Worm (Caenorhabditis elegans) whole organism, L1 larva: ENCODE data around the gene nspg-4.

Experiments used
- F16B12.6 ChIP-seq: fragments of 150-350 bp; optimal IDR thresholded peaks from 2 replicates; lab custom pipeline; 2014; ENCODE audit warnings: missing biosample characterization, missing genetic modification characterization
- Y116A8C.19 ChIP-seq: sonication (generic microtip); optimal IDR thresholded peaks from 2 replicates; lab custom pipeline; 2016; ENCODE audit warnings: missing compliant biosample characterization, missing genetic modification characterization, borderline replicate concordance
- aha-1 ChIP-seq: fragments of 150-350 bp; optimal IDR thresholded peaks from 2 replicates; lab custom pipeline; 2014; ENCODE audit warnings: missing biosample characterization, missing genetic modification characterization
- alr-1 ChIP-seq: fragments of 200-800 bp; sonication (Bioruptor generic); optimal IDR thresholded peaks from 2 replicates; lab custom pipeline; 2018; ENCODE audit warnings: borderline replicate concordance, mild to moderate bottlenecking, missing genetic modification characterization, missing compliant biosample characterization
- ama-1 ChIP-seq: fragments of 150-350 bp; optimal IDR thresholded peaks from 2 replicates; lab custom pipeline; 2014
- ceh-63 ChIP-seq: fragments of 200-800 bp; sonication (Bioruptor generic); optimal IDR thresholded peaks from 2 replicates; lab custom pipeline; 2018; ENCODE audit warnings: mild to moderate bottlenecking, missing genetic modification characterization, missing compliant biosample characterization
- ceh-8 ChIP-seq: fragments of 200-800 bp; sonication (Bioruptor generic); optimal IDR thresholded peaks from 2 replicates; lab custom pipeline; 2018; ENCODE audit warnings: mild to moderate bottlenecking, missing genetic modification characterization, moderate library complexity, missing compliant biosample characterization
- ceh-82 ChIP-seq, 3 experiments: fragments of 150-350 bp in 1 of 3; sonication (generic microtip) in 2 of 3; optimal IDR thresholded peaks; 2 replicates each; lab custom pipeline; 2014 to 2017; ENCODE audit warnings: missing biosample characterization in 3 of 3, missing genetic modification characterization in 3 of 3
- ceh-88 ChIP-seq: fragments of 200-800 bp; sonication (Bioruptor generic); IDR thresholded peaks from 2 replicates; pipeline ENCODE4 v1.3.6; 2022; ENCODE audit warnings: missing genetic modification characterization, missing compliant biosample characterization
- ceh-90 ChIP-seq: sonication (generic microtip); optimal IDR thresholded peaks from 2 replicates; lab custom pipeline; 2016; ENCODE audit warnings: missing genetic modification characterization, missing compliant biosample characterization
- ces-1 ChIP-seq: fragments of 150-350 bp; optimal IDR thresholded peaks from 2 replicates; lab custom pipeline; 2014; ENCODE audit warnings: missing biosample characterization, missing genetic modification reagents, missing genetic modification characterization
- dsc-1 ChIP-seq: sonication (generic microtip); optimal IDR thresholded peaks from 2 replicates; lab custom pipeline; 2016; ENCODE audit warnings: mild to moderate bottlenecking, missing genetic modification characterization, missing compliant biosample characterization
- efl-1 ChIP-seq, 4 experiments: fragments of 150-350 bp; optimal IDR thresholded peaks in 3 of 4; peaks in 1 of 4; 1 replicate in 1 of 4; 2 replicates in 3 of 4; lab custom pipeline; 2014; ENCODE audit warnings: missing biosample characterization in 2 of 4, missing genetic modification characterization in 2 of 4, missing genetic modification reagents in 2 of 4
- efl-3 ChIP-seq: fragments of 200-800 bp; sonication (Bioruptor generic); optimal IDR thresholded peaks from 2 replicates; lab custom pipeline; 2018; ENCODE audit warnings: mild to moderate bottlenecking, missing genetic modification characterization, missing compliant biosample characterization
- egl-13 ChIP-seq: sonication (generic microtip); optimal IDR thresholded peaks from 2 replicates; lab custom pipeline; 2016; ENCODE audit warnings: missing genotype, missing genetic modification reagents, missing genetic modification characterization, missing compliant biosample characterization
- egl-27 ChIP-seq, 2 experiments: fragments of 150-350 bp in 1 of 2; sonication (generic microtip); optimal IDR thresholded peaks; 3 replicates each; lab custom pipeline; 2017 to 2018; ENCODE audit warnings: missing biosample characterization in 2 of 2, missing genetic modification characterization in 2 of 2, missing genetic modification reagents in 2 of 2
- elt-2 ChIP-seq: sonication (generic microtip); optimal IDR thresholded peaks from 2 replicates; lab custom pipeline; 2016; ENCODE audit warnings: missing genetic modification characterization, mild to moderate bottlenecking, inconsistent platforms, missing compliant biosample characterization, missing genetic modification reagents
- fkh-4 ChIP-seq: sonication (generic microtip); optimal IDR thresholded peaks from 2 replicates; lab custom pipeline; 2016; ENCODE audit warnings: missing compliant biosample characterization, missing genetic modification characterization, borderline replicate concordance
- fkh-8 ChIP-seq: sonication (generic microtip); optimal IDR thresholded peaks from 2 replicates; lab custom pipeline; 2016; ENCODE audit warnings: mild to moderate bottlenecking, missing genetic modification characterization, missing compliant biosample characterization
- grh-1 ChIP-seq: fragments of 200-800 bp; sonication (Bioruptor generic); IDR thresholded peaks from 2 replicates; pipeline ENCODE4 v1.3.6; 2022; ENCODE audit warnings: missing genetic modification reagents, missing genetic modification characterization, missing compliant biosample characterization
- hlh-17 ChIP-seq: fragments of 200-800 bp; sonication (Bioruptor generic); optimal IDR thresholded peaks from 2 replicates; lab custom pipeline; 2018; ENCODE audit warnings: missing genetic modification characterization, mild to moderate bottlenecking, missing compliant biosample characterization, moderate library complexity, borderline replicate concordance
- hlh-4 ChIP-seq: sonication (generic microtip); optimal IDR thresholded peaks from 2 replicates; lab custom pipeline; 2016; ENCODE audit warnings: mild to moderate bottlenecking, missing genetic modification characterization, missing compliant biosample characterization
- irx-1 ChIP-seq: sonication (generic microtip); optimal IDR thresholded peaks from 2 replicates; lab custom pipeline; 2016; ENCODE audit warnings: missing genetic modification characterization, missing compliant biosample characterization
- jun-1 ChIP-seq: fragments of 150-350 bp; optimal IDR thresholded peaks from 2 replicates; lab custom pipeline; 2014; ENCODE audit warnings: missing biosample characterization, missing genetic modification reagents, missing genetic modification characterization
- lin-13 ChIP-seq: fragments of 150-350 bp; optimal IDR thresholded peaks from 2 replicates; lab custom pipeline; 2014; ENCODE audit warnings: missing biosample characterization, missing genetic modification reagents, missing genetic modification characterization
- lin-14 ChIP-seq: fragments of 200-800 bp; sonication (Bioruptor generic); optimal IDR thresholded peaks from 2 replicates; lab custom pipeline; 2018; ENCODE audit warnings: mild to moderate bottlenecking, missing genetic modification characterization, moderate library complexity, missing compliant biosample characterization
- lin-15B ChIP-seq: fragments of 150-350 bp; sonication (generic microtip); optimal IDR thresholded peaks from 3 replicates; lab custom pipeline; 2014; ENCODE audit warnings: missing biosample characterization, missing genetic modification characterization
- lin-39 ChIP-seq: fragments of 150-350 bp; optimal IDR thresholded peaks from 2 replicates; lab custom pipeline; 2014; ENCODE audit warnings: missing biosample characterization, missing genetic modification reagents, missing genetic modification characterization
- lir-3 ChIP-seq: sonication (generic microtip); optimal IDR thresholded peaks from 2 replicates; lab custom pipeline; 2016; ENCODE audit warnings: mild to moderate bottlenecking, missing genetic modification characterization, moderate library complexity, missing compliant biosample characterization; ENCODE audit not compliant: poor library complexity
- lsy-2 ChIP-seq, 2 experiments: fragments of 150-350 bp; optimal IDR thresholded peaks; 2 replicates each; lab custom pipeline; 2014; ENCODE audit warnings: missing biosample characterization in 2 of 2, missing genetic modification characterization in 2 of 2
- mdl-1 ChIP-seq, 2 experiments: fragments of 150-350 bp; optimal IDR thresholded peaks; 2 replicates each; lab custom pipeline; 2014 to 2017; ENCODE audit warnings: missing biosample characterization in 2 of 2, missing genetic modification characterization in 2 of 2, inconsistent platforms in 1 of 2
- nhr-11 ChIP-seq: fragments of 150-350 bp; optimal IDR thresholded peaks from 2 replicates; lab custom pipeline; 2014; ENCODE audit warnings: missing biosample characterization, missing genetic modification characterization
- nhr-12 ChIP-seq: sonication (generic microtip); optimal IDR thresholded peaks from 2 replicates; lab custom pipeline; 2017; ENCODE audit warnings: missing biosample characterization, missing genetic modification characterization
- nhr-19 ChIP-seq: fragments of 200-800 bp; sonication (Bioruptor generic); conservative IDR thresholded peaks from 2 replicates; pipeline ENCODE4 v1.3.6; 2022; ENCODE audit warnings: missing genetic modification characterization, missing compliant biosample characterization
- nhr-20 ChIP-seq: sonication (generic microtip); optimal IDR thresholded peaks from 2 replicates; lab custom pipeline; 2016; ENCODE audit warnings: mild to moderate bottlenecking, missing genetic modification characterization, missing compliant biosample characterization
- nhr-47 ChIP-seq: sonication (generic microtip); optimal IDR thresholded peaks from 2 replicates; lab custom pipeline; 2016; ENCODE audit warnings: mild to moderate bottlenecking, missing genetic modification characterization, moderate library complexity, missing compliant biosample characterization
- nhr-71 ChIP-seq: sonication (generic microtip); optimal IDR thresholded peaks from 2 replicates; lab custom pipeline; 2016; ENCODE audit warnings: mild to moderate bottlenecking, missing genetic modification characterization, moderate library complexity, missing compliant biosample characterization
- nhr-90 ChIP-seq: sonication (generic microtip); optimal IDR thresholded peaks from 2 replicates; lab custom pipeline; 2016; ENCODE audit warnings: mild to moderate bottlenecking, missing genetic modification characterization, missing compliant biosample characterization; ENCODE audit not compliant: poor library complexity
- snpc-4 ChIP-seq: fragments of 150-350 bp; optimal IDR thresholded peaks from 2 replicates; lab custom pipeline; 2014; ENCODE audit warnings: missing biosample characterization, missing genetic modification characterization
- sox-4 ChIP-seq: sonication (generic microtip); optimal IDR thresholded peaks from 2 replicates; lab custom pipeline; 2016; ENCODE audit warnings: missing genetic modification characterization, missing compliant biosample characterization
- unc-30 ChIP-seq: sonication (generic microtip); optimal IDR thresholded peaks from 2 replicates; lab custom pipeline; 2017; ENCODE audit warnings: missing biosample characterization, missing genetic modification characterization
- unc-62 ChIP-seq: fragments of 150-350 bp; optimal IDR thresholded peaks from 2 replicates; lab custom pipeline; 2014; ENCODE audit warnings: missing biosample characterization, missing genetic modification reagents, missing genetic modification characterization
- xbp-1 ChIP-seq: sonication (generic microtip); optimal IDR thresholded peaks from 2 replicates; lab custom pipeline; 2016; ENCODE audit warnings: missing genetic modification characterization, missing compliant biosample characterization
- zag-1 ChIP-seq: fragments of 150-350 bp; optimal IDR thresholded peaks from 2 replicates; lab custom pipeline; 2014; ENCODE audit warnings: missing biosample characterization, missing genetic modification characterization

Gene nspg-4

DNA sequence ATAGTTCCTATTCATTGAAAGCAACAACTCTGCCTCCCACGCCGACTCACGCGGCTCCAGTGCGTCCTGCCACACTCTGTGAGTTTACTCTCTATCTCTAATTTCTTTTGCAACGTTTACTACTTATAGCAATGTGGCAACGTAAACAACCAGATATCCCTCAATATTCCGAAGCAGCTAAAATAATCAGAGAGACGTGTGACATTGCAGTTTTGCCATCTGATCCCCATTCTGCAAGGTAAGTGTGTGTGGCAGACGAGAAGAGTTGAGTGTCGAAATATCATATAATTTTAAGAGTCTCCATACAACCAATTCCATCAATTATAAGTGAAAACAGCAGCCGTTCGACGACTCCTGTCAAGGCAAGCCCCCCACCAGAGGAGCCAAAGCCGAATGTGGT, 10.3 kb downstream of the nspg-4 start:
- peak; percentile 83 for TF ChIP-seq fkh-8
- TF ChIP-seq jun-1 (tag; lab: Kevin White, UChicago) = no peak
- no peak for TF ChIP-seq ama-1 (lab: Kevin White, UChicago)
- no peak for TF ChIP-seq nhr-19 (GFP tag; lab: Robert Waterston, UW)
- no peak for TF ChIP-seq ces-1 (GFP tag; lab: Kevin White, UChicago)
- no peak for TF ChIP-seq ceh-8 (GFP tag; lab: Kevin White, UChicago)
- no peak for TF ChIP-seq hlh-4 (tag; lab: Kevin White, UChicago)
- TF ChIP-seq egl-27 (tag; optimal IDR thresholded peaks at IDR 0.05; lab: Kevin White, UChicago) = no peak
- no peak for TF ChIP-seq efl-3
- TF ChIP-seq nhr-90 (tag; lab: Kevin White, UChicago) = no peak
- no peak for TF ChIP-seq unc-62
- TF ChIP-seq dsc-1 (tag; lab: Kevin White, UChicago) = peak; percentile 58
- peak; percentile 59 for TF ChIP-seq egl-13 (tag; lab: Kevin White, UChicago)
- peak in 1 of 2 experiments; percentile 5 for TF ChIP-seq lsy-2 (tag; optimal IDR thresholded peaks at IDR 0.05; lab: Kevin White, UChicago)
- TF ChIP-seq lin-14 (GFP tag; lab: Kevin White, UChicago) = peak; percentile 40
- no peak for TF ChIP-seq aha-1 (tag; lab: Kevin White, UChicago)
- TF ChIP-seq nhr-71 (tag; lab: Kevin White, UChicago) = peak; percentile 33
- peak; percentile 13 for TF ChIP-seq nhr-47 (tag; lab: Kevin White, UChicago)
- TF ChIP-seq sox-4 (tag; lab: Kevin White, UChicago) = peak; percentile 30
- TF ChIP-seq grh-1 (GFP tag; lab: Robert Waterston, UW) = no peak

DNA sequence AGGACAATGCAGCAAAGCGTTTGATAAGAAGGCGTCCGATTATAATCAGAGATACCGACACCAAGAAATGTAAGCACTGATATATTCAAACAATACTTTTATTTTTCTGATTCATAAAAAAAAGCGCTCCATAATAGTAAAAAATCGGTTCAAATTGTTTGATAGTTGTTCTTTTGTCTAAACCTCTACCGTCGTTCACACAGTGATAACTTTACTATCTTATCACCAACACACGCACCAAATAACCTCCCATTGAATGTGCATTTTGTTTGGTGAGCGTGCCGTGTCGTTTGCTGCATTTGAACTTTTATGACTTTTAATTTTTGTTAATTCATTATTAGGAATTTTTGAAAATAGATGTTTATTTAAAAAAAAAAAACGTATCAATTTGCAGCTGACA, 16.1 kb downstream of the nspg-4 start:
- TF ChIP-seq hlh-17 (GFP tag; lab: Kevin White, UChicago) = no peak
- TF ChIP-seq dsc-1 (tag; lab: Kevin White, UChicago) = no peak
- TF ChIP-seq lin-13 (GFP tag; lab: Kevin White, UChicago) = no peak
- TF ChIP-seq unc-62 = no peak
- TF ChIP-seq nhr-90 (tag; lab: Kevin White, UChicago) = no peak
- no peak for TF ChIP-seq unc-30
- TF ChIP-seq elt-2 = peak; percentile 65
- TF ChIP-seq efl-1 (optimal IDR thresholded peaks at IDR 0.05; lab: Kevin White, UChicago) = no peak
- no peak for TF ChIP-seq efl-1 (GFP tag; optimal IDR thresholded peaks at IDR 0.05 in 1 of 2; lab: Kevin White, UChicago)
- no peak for TF ChIP-seq alr-1 (tag; lab: Kevin White, UChicago)
- TF ChIP-seq lin-39 (tag; lab: Kevin White, UChicago) = no peak
- no peak for TF ChIP-seq nhr-19 (GFP tag; lab: Robert Waterston, UW)
- TF ChIP-seq irx-1 (tag; lab: Kevin White, UChicago) = no peak
- peak; percentile 8 for TF ChIP-seq jun-1 (tag; lab: Kevin White, UChicago)
- TF ChIP-seq nhr-20 = no peak
- no peak for TF ChIP-seq F16B12.6 (tag; lab: Kevin White, UChicago)
- no peak for TF ChIP-seq fkh-4 (tag; lab: Kevin White, UChicago)
- no peak for TF ChIP-seq nhr-11

DNA sequence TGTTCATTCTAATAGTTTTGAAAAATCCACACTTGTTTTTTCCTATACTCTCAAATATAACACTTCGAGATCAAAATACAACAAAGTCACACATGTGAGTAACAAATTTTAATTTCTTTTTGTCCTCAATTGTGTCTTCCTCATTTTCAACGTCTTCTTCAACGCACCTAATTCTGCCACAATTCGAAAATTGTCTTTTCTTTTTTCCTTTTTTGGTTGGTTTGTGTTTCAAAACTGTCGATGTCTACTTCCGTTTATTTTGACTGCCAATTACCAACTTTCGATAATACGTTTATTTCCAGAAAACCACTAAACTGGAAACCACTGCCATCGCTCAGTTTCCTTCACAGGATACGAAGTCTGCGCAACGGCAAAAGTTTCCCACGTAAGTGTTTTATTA, 17.4 kb downstream of the nspg-4 start, which contains the start of gene F11D5.1:
Gene F11D5.1 (plus strand): TSS at position 301 of the 400 bp plus-strand sequence.
- TF ChIP-seq ceh-88 (GFP tag; lab: Robert Waterston, UW) = no peak
- no peak for TF ChIP-seq efl-1 (optimal IDR thresholded peaks at IDR 0.05; lab: Kevin White, UChicago)
- TF ChIP-seq efl-1 (GFP tag; optimal IDR thresholded peaks at IDR 0.05 in 1 of 2; lab: Kevin White, UChicago) = no peak
- TF ChIP-seq irx-1 (tag; lab: Kevin White, UChicago) = no peak
- no peak for TF ChIP-seq snpc-4 (tag; lab: Kevin White, UChicago)
- TF ChIP-seq ceh-82 (tag; optimal IDR thresholded peaks at IDR 0.05; lab: Kevin White, UChicago) = no peak
- no peak for TF ChIP-seq lin-15B
- no peak for TF ChIP-seq xbp-1
- no peak for TF ChIP-seq F16B12.6 (tag; lab: Kevin White, UChicago)
- TF ChIP-seq lin-14 (GFP tag; lab: Kevin White, UChicago) = no peak
- TF ChIP-seq elt-2 = no peak
- no peak for TF ChIP-seq lin-39 (tag; lab: Kevin White, UChicago)
- TF ChIP-seq ceh-63 = no peak
- no peak for TF ChIP-seq nhr-12 (tag; lab: Kevin White, UChicago)
- no peak for TF ChIP-seq Y116A8C.19 (tag; lab: Kevin White, UChicago)
- TF ChIP-seq ceh-90 (tag; lab: Kevin White, UChicago) = no peak
- no peak for TF ChIP-seq fkh-8
- TF ChIP-seq mdl-1 (tag; optimal IDR thresholded peaks at IDR 0.05; lab: Kevin White, UChicago) = no peak
- no peak for TF ChIP-seq zag-1 (tag; lab: Kevin White, UChicago)
- no peak for TF ChIP-seq lir-3 (tag; lab: Kevin White, UChicago)
